Worm (Caenorhabditis elegans): ENCODE results near the gene nlp-3.

The nlp-3 gene

DNA sequence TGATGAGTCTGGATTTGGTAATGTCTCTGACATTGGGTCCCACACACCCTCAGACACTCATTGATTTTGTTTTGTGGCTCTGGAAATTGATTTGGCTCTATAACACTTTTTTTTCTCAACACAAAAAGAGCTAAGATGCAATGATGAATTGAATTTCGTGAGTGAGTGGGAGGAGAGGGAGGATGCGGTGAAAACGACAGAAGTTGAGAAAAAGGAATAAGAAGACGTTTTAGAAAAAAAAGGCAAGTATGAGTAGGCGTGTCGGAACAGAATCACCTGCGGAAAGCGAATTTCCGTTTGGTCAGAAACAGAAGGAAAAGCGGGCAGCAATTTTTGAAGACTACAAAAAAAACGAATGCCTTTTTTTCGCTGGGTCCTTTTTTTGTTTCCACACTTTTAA is 22.5 kb downstream of the nlp-3 start:
- TF ChIP-seq ceh-24 (tag; optimal IDR thresholded peaks at IDR 0.05), result no peak
- peak; percentile 29 for TF ChIP-seq pros-1 (tag; optimal IDR thresholded peaks at IDR 0.05)

DNA sequence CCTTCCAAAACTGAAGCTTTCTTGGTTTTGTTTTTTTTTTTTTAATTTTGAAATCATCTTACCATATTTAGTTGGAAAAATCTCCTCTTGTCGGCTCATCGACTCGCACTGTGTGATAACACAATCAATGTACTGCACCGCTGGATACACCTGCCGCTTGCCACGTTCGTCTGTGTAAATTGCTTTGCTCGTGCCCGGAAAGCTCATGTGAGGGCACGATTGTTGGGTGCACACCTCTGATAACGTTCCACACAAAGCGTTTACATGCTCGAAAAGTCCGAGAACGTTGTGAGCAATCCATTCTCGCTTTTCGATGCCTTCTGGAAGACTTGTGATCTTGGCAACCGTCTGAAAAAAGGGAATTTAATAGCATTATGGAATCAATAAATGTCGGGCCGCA is 23.7 kb downstream of the nlp-3 start:
- TF ChIP-seq mec-3 (tag; optimal IDR thresholded peaks at IDR 0.05; ENCODE audit: borderline replicate concordance) (no peak), ceh-14 (tag; optimal IDR thresholded peaks at IDR 0.05) (no peak), syd-9 (tag; optimal IDR thresholded peaks at IDR 0.05) (no peak), sox-4 (tag; optimal IDR thresholded peaks at IDR 0.05) (no peak), hlh-8 (tag; optimal IDR thresholded peaks at IDR 0.05) (no peak)

DNA sequence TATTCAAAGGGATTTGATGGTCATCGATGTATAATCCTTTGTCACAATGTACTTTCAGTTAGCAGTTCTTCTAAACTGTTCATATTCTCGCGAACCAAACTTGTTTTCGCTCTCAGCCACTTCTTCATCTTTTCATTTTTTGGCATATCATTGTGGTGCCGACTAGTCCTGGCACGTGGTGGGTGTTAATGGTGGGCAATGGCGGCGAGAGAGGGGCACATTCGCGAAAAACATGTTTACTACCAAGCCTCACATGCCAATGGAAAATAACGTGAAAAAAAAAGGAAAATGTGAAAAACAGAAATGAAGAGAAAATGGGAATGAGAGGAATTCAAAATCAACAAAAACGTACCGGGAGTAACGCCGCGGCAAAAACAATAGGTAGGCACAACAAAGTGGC is 31.1 kb downstream of the nlp-3 start:
- no peak for TF ChIP-seq unc-3 (GFP tag; conservative IDR thresholded peaks at IDR 0.05)
- TF ChIP-seq unc-3 (tag; optimal IDR thresholded peaks at IDR 0.05), result no peak
- no peak for TF ChIP-seq ref-2 (tag; optimal IDR thresholded peaks at IDR 0.05)
- TF ChIP-seq hlh-6 (tag; optimal IDR thresholded peaks at IDR 0.05), result no peak
- no peak for TF ChIP-seq ceh-2 (tag; optimal IDR thresholded peaks at IDR 0.05)
- TF ChIP-seq lin-11 (tag; optimal IDR thresholded peaks at IDR 0.05), result no peak
- TF ChIP-seq lim-6 (tag; optimal IDR thresholded peaks at IDR 0.05), result no peak
- no peak for TF ChIP-seq ceh-19 (GFP tag; optimal IDR thresholded peaks at IDR 0.05)
- TF ChIP-seq nhr-11 (tag; optimal IDR thresholded peaks at IDR 0.05), result no peak
- no peak for TF ChIP-seq ceh-31 (tag; optimal IDR thresholded peaks at IDR 0.05)
- no peak for TF ChIP-seq unc-86 (tag; optimal IDR thresholded peaks at IDR 0.05)
- no peak for TF ChIP-seq ets-4 (tag; optimal IDR thresholded peaks at IDR 0.05)
- TF ChIP-seq fkh-10 (GFP tag; optimal IDR thresholded peaks at IDR 0.05), result no peak
- no peak for TF ChIP-seq ceh-24 (tag; optimal IDR thresholded peaks at IDR 0.05)
- no peak for TF ChIP-seq sox-4 (tag; optimal IDR thresholded peaks at IDR 0.05)
- no peak for TF ChIP-seq syd-9 (tag; optimal IDR thresholded peaks at IDR 0.05)
- no peak for TF ChIP-seq ceh-9 (tag; optimal IDR thresholded peaks at IDR 0.05)
- TF ChIP-seq pros-1 (tag; optimal IDR thresholded peaks at IDR 0.05), result no peak
- no peak for TF ChIP-seq sdc-2 (tag; optimal IDR thresholded peaks at IDR 0.05)
- no peak for TF ChIP-seq C38D4.7 (GFP tag; optimal IDR thresholded peaks at IDR 0.05)

DNA sequence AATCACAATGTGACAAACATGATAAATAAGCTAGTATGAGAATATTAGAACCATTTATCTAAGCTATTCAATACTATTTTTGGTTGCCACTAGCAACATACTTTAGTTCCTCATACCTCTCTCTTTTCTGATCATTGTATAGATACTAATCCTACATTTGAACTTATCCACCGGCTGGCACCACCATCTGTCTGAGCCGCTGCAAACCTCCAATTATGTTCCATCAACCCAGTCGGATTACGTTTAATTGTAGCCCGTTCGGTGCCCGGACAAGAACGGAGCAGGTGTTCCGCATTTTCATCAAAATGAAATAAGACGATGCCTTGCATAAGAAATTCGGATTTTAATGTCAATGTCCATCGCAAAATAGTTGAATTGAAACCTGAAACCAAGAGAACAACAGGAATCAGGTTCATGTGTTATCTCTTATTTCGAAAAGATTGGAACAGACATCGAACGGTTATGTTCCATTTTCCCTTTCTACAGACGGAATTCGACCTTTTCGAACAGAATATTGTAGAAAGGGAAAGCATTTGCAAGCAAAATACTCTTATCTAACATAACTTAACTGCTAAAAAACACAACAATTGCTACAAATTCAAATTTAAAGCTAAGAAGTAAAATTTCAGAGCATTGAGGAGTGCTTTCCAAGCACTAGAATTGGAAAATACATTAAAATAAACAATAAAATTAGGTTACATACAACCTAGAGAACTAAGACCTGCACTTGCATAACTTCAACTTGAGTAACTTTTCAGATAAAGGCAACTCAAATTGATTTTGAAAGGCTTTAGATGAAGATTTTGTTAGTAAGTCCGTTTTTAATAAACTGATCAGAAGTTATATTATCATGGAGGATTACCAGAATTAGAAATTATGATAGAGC is 32.0 kb downstream of the nlp-3 start:
- TF ChIP-seq ceh-31 (tag; optimal IDR thresholded peaks at IDR 0.05) (peak; percentile 30), ceh-34 (tag; optimal IDR thresholded peaks at IDR 0.05) (peak; percentile 9), sox-2 (GFP tag; IDR thresholded peaks at IDR 0.05) (no peak)

DNA sequence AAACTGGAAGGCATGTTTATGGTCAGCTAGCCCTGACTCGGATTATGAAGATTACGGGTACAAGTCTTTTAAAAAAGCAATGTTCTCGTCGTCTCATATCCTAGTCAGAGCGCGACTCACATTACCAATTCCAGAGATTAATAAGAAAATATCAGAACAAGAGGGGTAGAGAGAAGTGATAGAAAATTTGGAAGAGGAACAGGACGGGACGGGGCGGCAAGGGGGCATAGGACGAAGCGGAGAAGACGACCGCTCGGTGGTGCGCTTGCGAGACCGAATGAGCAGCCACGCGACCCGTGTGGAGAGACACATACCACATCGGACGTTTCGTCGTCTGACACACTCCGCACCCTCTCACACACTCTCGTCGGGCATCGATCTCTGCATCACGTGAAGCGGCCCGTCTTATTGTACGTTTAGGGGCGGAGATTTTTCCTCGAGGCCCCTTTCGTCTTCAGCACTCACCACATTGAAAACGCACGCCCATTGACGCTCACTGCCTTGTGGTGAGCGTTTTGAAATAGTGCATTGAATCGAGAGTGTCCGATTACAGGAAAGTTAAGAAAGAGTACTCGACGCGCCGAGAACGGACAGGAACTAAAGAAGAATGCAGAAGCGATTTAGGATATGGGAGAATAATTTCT is 33.1 kb downstream of the nlp-3 start:
- no peak for TF ChIP-seq K09A11.1 (tag; optimal IDR thresholded peaks at IDR 0.05; ENCODE audit: insufficient read depth)
- peak; percentile 99 for TF ChIP-seq ceh-34 (tag; optimal IDR thresholded peaks at IDR 0.05)
- peak; percentile 85 for TF ChIP-seq pros-1 (tag; optimal IDR thresholded peaks at IDR 0.05)
- no peak for TF ChIP-seq sox-2 (GFP tag; IDR thresholded peaks at IDR 0.05)
- TF ChIP-seq ref-2 (tag; optimal IDR thresholded peaks at IDR 0.05), result peak; percentile 91
- peak; percentile 42 for TF ChIP-seq ztf-16 (tag; optimal IDR thresholded peaks at IDR 0.05)
- TF ChIP-seq unc-3 (GFP tag; conservative IDR thresholded peaks at IDR 0.05), result no peak; the same call in 1 of the 2 replicates
- TF ChIP-seq unc-3 (tag; optimal IDR thresholded peaks at IDR 0.05), result no peak
- peak; percentile 93 for TF ChIP-seq rnt-1 (tag; optimal IDR thresholded peaks at IDR 0.05)
- TF ChIP-seq hlh-13 (GFP tag; optimal IDR thresholded peaks at IDR 0.05), result no peak
- TF ChIP-seq che-1 (tag; optimal IDR thresholded peaks at IDR 0.05), result peak; percentile 47
- peak; percentile 27 for TF ChIP-seq ttx-3 (tag; optimal IDR thresholded peaks at IDR 0.05)
- TF ChIP-seq hlh-15 (tag; optimal IDR thresholded peaks at IDR 0.05), result no peak
- no peak for TF ChIP-seq ahr-1 (tag; optimal IDR thresholded peaks at IDR 0.05)
- TF ChIP-seq C38D4.7 (GFP tag; optimal IDR thresholded peaks at IDR 0.05), result peak; percentile 17
- TF ChIP-seq ceh-14 (tag; optimal IDR thresholded peaks at IDR 0.05), result peak; percentile 78
- no peak for TF ChIP-seq ceh-9 (tag; optimal IDR thresholded peaks at IDR 0.05)
- TF ChIP-seq npax-4 (tag; optimal IDR thresholded peaks at IDR 0.05), result no peak
- TF ChIP-seq pat-9 (tag; optimal IDR thresholded peaks at IDR 0.05), result peak; percentile 62
- TF ChIP-seq ceh-48 (tag; optimal IDR thresholded peaks at IDR 0.05), result peak; percentile 83
- peak; percentile 79 for TF ChIP-seq ets-4 (tag; optimal IDR thresholded peaks at IDR 0.05)
- TF ChIP-seq pha-4 (tag; optimal IDR thresholded peaks at IDR 0.05), result no peak
- TF ChIP-seq nfya-1 (tag; optimal IDR thresholded peaks at IDR 0.05), result peak; percentile 93
- peak; percentile 95 for TF ChIP-seq ama-1 (optimal IDR thresholded peaks at IDR 0.05)
- TF ChIP-seq ceh-6 (GFP tag; optimal IDR thresholded peaks at IDR 0.05), result peak; percentile 38
- TF ChIP-seq K02D7.2 (tag; optimal IDR thresholded peaks at IDR 0.05), result no peak

Measured in whole organism, late embryonic.